Worm (Caenorhabditis elegans): ENCODE data around the gene F31F4.1.

The F31F4.1 gene

ce11 chrV:706918-707317 lies 23.1 kb downstream of the F31F4.1 start, which contains the start of gene srbc-38:
srbc-38 (plus strand) TSS chrV:707218.
- TF ChIP-seq hlh-11 (tag; optimal IDR thresholded peaks at IDR 0.05): no peak
- no peak for TF ChIP-seq skn-1 (tag; optimal IDR thresholded peaks at IDR 0.05)
- TF ChIP-seq lim-7 (GFP tag; IDR thresholded peaks at IDR 0.05): no peak
- no peak for TF ChIP-seq F37D6.2 (tag; optimal IDR thresholded peaks at IDR 0.05)
- TF ChIP-seq dmd-9 (GFP tag; IDR thresholded peaks at IDR 0.05): no peak
- no peak for TF ChIP-seq lir-3 (tag; optimal IDR thresholded peaks at IDR 0.05)
- no peak for TF ChIP-seq R02D3.7 (tag; optimal IDR thresholded peaks at IDR 0.05)
- TF ChIP-seq hmg-1.1 (GFP tag; IDR thresholded peaks at IDR 0.05): no peak
- TF ChIP-seq ceh-28 (tag; optimal IDR thresholded peaks at IDR 0.05): no peak
- TF ChIP-seq dve-1 (tag; optimal IDR thresholded peaks at IDR 0.05; ENCODE audit: insufficient read depth): no peak
- no peak for TF ChIP-seq nhr-11 (tag; optimal IDR thresholded peaks at IDR 0.05)
- no peak for TF ChIP-seq nhr-237 (tag; optimal IDR thresholded peaks at IDR 0.05)
- TF ChIP-seq spr-1 (tag; optimal IDR thresholded peaks at IDR 0.05): no peak
- no peak for TF ChIP-seq dmd-6 (GFP tag; IDR thresholded peaks at IDR 0.05)

- TF ChIP-seq zip-11 (GFP tag; IDR thresholded peaks at IDR 0.05) (no peak), nhr-42 (GFP tag; IDR thresholded peaks at IDR 0.05) (no peak), mep-1 (tag; optimal IDR thresholded peaks at IDR 0.05) (no peak), daf-8 (GFP tag; IDR thresholded peaks at IDR 0.05) (no peak), Y48G9A.11 (GFP tag; IDR thresholded peaks at IDR 0.05) (no peak), nhr-48 (tag; optimal IDR thresholded peaks at IDR 0.05) (no peak), zag-1 (tag; optimal IDR thresholded peaks at IDR 0.05) (no peak), F44E2.7 (GFP tag; IDR thresholded peaks at IDR 0.05) (no peak), mxl-3 (GFP tag; optimal IDR thresholded peaks at IDR 0.05) (no peak), Y75B8A.6 (GFP tag; IDR thresholded peaks at IDR 0.05) (no peak), pqm-1 (tag; optimal IDR thresholded peaks at IDR 0.05) (no peak), skn-1 (tag; optimal IDR thresholded peaks at IDR 0.05) (no peak), nhr-25 (tag; optimal IDR thresholded peaks at IDR 0.05; ENCODE audit: borderline replicate concordance, insufficient read depth) (no peak), egl-27 (tag; optimal IDR thresholded peaks at IDR 0.05) (no peak), F49E8.2 (tag; optimal IDR thresholded peaks at IDR 0.05; ENCODE audit: borderline replicate concordance) (no peak), lim-7 (GFP tag; IDR thresholded peaks at IDR 0.05) (no peak), ZK546.5 (tag; optimal IDR thresholded peaks at IDR 0.05) (no peak), sdz-12 (GFP tag; optimal IDR thresholded peaks at IDR 0.05) (no peak)
Observed at ce11 chrV:708808-709207, 24.9 kb downstream of the F31F4.1 start, which contains the start of gene srbc-39. srbc-39 (plus strand) TSS chrV:709108.

ce11 chrV:712882-713281 lies 29.0 kb downstream of the F31F4.1 start, which contains the start of gene cyp-33C11:
cyp-33C11 (minus strand) TSS chrV:712982.
- TF ChIP-seq nhr-42 (GFP tag; IDR thresholded peaks at IDR 0.05) (no peak), nhr-41 (GFP tag; IDR thresholded peaks at IDR 0.05) (no peak), madf-9 (GFP tag; conservative IDR thresholded peaks at IDR 0.05) (no peak), daf-12 (tag; optimal IDR thresholded peaks at IDR 0.05) (no peak), hlh-11 (tag; optimal IDR thresholded peaks at IDR 0.05) (no peak), R02D3.7 (tag; optimal IDR thresholded peaks at IDR 0.05) (no peak), ceh-20 (GFP tag; IDR thresholded peaks at IDR 0.05) (no peak)

DNA sequence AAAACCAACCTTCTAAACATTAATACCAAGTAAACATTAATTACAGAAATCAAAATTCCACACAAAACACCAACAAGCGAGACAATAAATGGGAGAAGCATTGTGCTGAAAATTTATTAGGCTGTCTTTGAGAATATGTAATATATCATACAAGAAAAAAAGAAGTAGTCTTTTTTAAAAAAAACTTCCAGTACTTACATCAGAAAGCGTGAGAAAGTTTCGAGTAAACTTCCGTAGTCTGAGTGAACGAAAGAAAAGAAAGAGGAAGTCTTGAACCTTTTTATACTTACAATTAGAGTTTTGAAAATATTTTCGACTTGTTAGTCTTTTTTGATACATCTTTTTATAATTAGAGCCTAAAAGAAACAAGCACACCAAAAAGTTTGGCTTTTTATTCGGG lies 35.9 kb downstream of the F31F4.1 start, which contains the start of gene srbc-40:
Gene srbc-40, minus strand, starts transcription at position 101 of the 400 bp plus-strand sequence.
- no peak for TF ChIP-seq mxl-3 (GFP tag; optimal IDR thresholded peaks at IDR 0.05)
- no peak for TF ChIP-seq lin-1 (GFP tag; IDR thresholded peaks at IDR 0.05)
- no peak for TF ChIP-seq sdz-12 (GFP tag; optimal IDR thresholded peaks at IDR 0.05)
- no peak for TF ChIP-seq ZK546.5 (tag; optimal IDR thresholded peaks at IDR 0.05)
- TF ChIP-seq T26A8.4 (GFP tag; IDR thresholded peaks at IDR 0.05): no peak
- no peak for TF ChIP-seq nhr-77 (tag; optimal IDR thresholded peaks at IDR 0.05)
- TF ChIP-seq zip-2 (tag; optimal IDR thresholded peaks at IDR 0.05): no peak
- no peak for TF ChIP-seq aly-2 (tag; optimal IDR thresholded peaks at IDR 0.05)
- TF ChIP-seq ZK337.2 (GFP tag; IDR thresholded peaks at IDR 0.05): no peak
- no peak for TF ChIP-seq daf-16 (GFP tag; optimal IDR thresholded peaks at IDR 0.05)
- TF ChIP-seq daf-16 (tag; optimal IDR thresholded peaks at IDR 0.05): no peak
- no peak for TF ChIP-seq nhr-6 (tag; optimal IDR thresholded peaks at IDR 0.05)
- TF ChIP-seq zfp-3 (GFP tag; conservative IDR thresholded peaks at IDR 0.05): no peak
- TF ChIP-seq F26F4.8 (GFP tag; conservative IDR thresholded peaks at IDR 0.05): no peak
- no peak for TF ChIP-seq zag-1 (tag; optimal IDR thresholded peaks at IDR 0.05)
- no peak for TF ChIP-seq hlh-11 (tag; optimal IDR thresholded peaks at IDR 0.05)
